Fruit fly (Drosophila melanogaster): ENCODE measurements around the gene S-Lap1.

S-Lap1 gene

dm6 chr3L:8623702-8624421 lies 6.8 kb downstream of the S-Lap1 start, which contains the start of the genes GAPsec and Zasp66 (continued):
- TF ChIP-seq unc-4 (GFP tag; IDR thresholded peaks at IDR 0.05; ENCODE audit: partially characterized antibody) (peak; percentile 34; the same call in 1 of the 2 replicates), so (GFP tag; IDR thresholded peaks at IDR 0.05) (no peak), CG30431 (GFP tag; optimal IDR thresholded peaks at IDR 0.05) (no peak), Doc3 (GFP tag; IDR thresholded peaks at IDR 0.05; ENCODE audit: partially characterized antibody) (peak; percentile 39; the same call in 1 of the 3 replicates), amos (GFP tag; IDR thresholded peaks at IDR 0.05; ENCODE audit: partially characterized antibody) (peak; percentile 49), fu2 (GFP tag; optimal IDR thresholded peaks at IDR 0.05) (no peak), MBD-R2 (GFP tag; IDR thresholded peaks at IDR 0.05) (peak; percentile 61), bbx (GFP tag; IDR thresholded peaks at IDR 0.05; ENCODE audit: partially characterized antibody) (peak; percentile 39; the same call in 1 of the 2 replicates), CG17359 (tag; optimal IDR thresholded peaks at IDR 0.05) (no peak), knrl (GFP tag; IDR thresholded peaks at IDR 0.05; ENCODE audit: partially characterized antibody) (peak; percentile 19; the same call in 1 of the 3 replicates), Opbp (GFP tag; IDR thresholded peaks at IDR 0.05; ENCODE audit: partially characterized antibody) (0 out of 3 replicates have a peak, but pooled peaks have one; percentile 31), CG6791 (GFP tag; IDR thresholded peaks at IDR 0.05; ENCODE audit: partially characterized antibody) (peak; percentile 41; the same call in 2 of the 3 replicates), Bgb (GFP tag; IDR thresholded peaks at IDR 0.05; ENCODE audit: partially characterized antibody) (0 out of 2 replicates have a peak, but pooled peaks have one; percentile 47), dm (GFP tag; optimal IDR thresholded peaks at IDR 0.05) (no peak), tna (GFP tag; IDR thresholded peaks at IDR 0.05; ENCODE audit: partially characterized antibody) (0 out of 2 replicates have a peak, but pooled peaks have one; percentile 23), nerfin-2 (GFP tag; IDR thresholded peaks at IDR 0.05; ENCODE audit: partially characterized antibody) (peak; percentile 20; the same call in 1 of the 2 replicates), Dp (GFP tag; optimal IDR thresholded peaks at IDR 0.05) (peak; percentile 90), HmgZ (tag; optimal IDR thresholded peaks at IDR 0.05) (no peak), sr (GFP tag; IDR thresholded peaks at IDR 0.05) (no peak), CG2116 (GFP tag; optimal IDR thresholded peaks at IDR 0.05) (peak; percentile 85), hb (GFP tag; IDR thresholded peaks at IDR 0.05; ENCODE audit: partially characterized antibody) (no peak), CG3838 (GFP tag; optimal IDR thresholded peaks at IDR 0.05) (peak; percentile 83), Dref (GFP tag; IDR thresholded peaks at IDR 0.05) (peak; percentile 80), Dek (tag; optimal IDR thresholded peaks at IDR 0.05) (no peak), Dll (GFP tag; IDR thresholded peaks at IDR 0.05; ENCODE audit: partially characterized antibody) (peak; percentile 63; the same call in 2 of the 4 replicates), trem (tag; optimal IDR thresholded peaks at IDR 0.05) (peak; percentile 27), chinmo (GFP tag; IDR thresholded peaks at IDR 0.05; ENCODE audit: partially characterized antibody) (no peak), BEAF-32 (GFP tag; optimal IDR thresholded peaks at IDR 0.05) (peak; percentile 41), CG9727 (GFP tag; optimal IDR thresholded peaks at IDR 0.05) (no peak), MESR4 (GFP tag; optimal IDR thresholded peaks at IDR 0.05) (peak; percentile 42), stwl (tag; optimal IDR thresholded peaks at IDR 0.05) (peak; percentile 55), gt (GFP tag; IDR thresholded peaks at IDR 0.05) (no peak)

DNA sequence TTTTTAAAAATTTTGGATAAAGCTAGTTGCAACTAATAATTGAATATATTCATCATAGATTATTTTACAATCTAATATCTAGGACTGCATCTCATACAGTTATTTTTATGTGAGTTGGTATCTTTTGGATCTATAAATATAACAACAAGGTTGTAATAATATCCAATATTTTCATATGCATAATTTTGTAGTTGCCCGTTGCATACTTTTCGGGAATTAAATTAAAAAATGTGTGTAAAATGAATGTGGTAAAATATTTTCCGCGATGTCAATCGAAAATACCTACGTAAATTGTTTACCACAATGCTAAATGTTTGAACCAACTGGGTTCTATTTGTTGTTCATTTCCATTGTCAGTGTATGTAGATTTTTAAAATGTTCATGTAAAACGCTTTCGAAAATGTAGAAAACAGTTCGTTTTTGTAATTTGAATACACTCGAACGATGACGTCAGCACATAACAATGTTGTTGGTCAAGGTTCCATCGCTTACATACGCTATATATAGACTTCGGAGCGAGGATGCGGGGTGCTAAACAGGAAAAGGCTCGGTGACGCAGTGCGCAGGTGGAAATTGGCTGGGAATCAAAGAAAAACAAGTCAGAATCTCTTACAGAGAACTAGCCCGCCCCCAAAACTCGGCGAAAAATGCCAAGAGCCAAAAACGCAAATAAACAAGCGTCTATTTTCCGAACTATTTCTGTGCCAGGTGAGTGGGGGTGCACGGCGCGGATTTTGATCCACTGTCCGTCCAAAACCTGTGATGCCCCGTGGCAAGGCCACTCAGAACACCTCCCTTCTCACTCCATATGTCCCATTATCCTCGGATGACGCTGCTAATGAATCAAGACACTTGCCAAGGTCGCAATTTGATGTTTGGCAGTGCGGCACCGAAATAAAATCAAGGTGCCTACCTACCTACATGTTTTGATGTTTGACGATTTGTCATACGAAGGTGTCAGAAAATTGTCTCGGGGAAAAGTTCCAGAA lies 11.1 kb downstream of the S-Lap1 start:
- no peak for TF ChIP-seq CG8478 (optimal IDR thresholded peaks at IDR 0.05)
- TF ChIP-seq Nf-YC (tag; optimal IDR thresholded peaks at IDR 0.05), result no peak
- TF ChIP-seq Scr (GFP tag; IDR thresholded peaks at IDR 0.05; ENCODE audit: partially characterized antibody), result 0 out of 2 replicates have a peak, but pooled peaks have one; percentile 12
- no peak for TF ChIP-seq Nf-YB (GFP tag; optimal IDR thresholded peaks at IDR 0.05)
- 0 out of 3 replicates have a peak, but pooled peaks have one; percentile 35 for TF ChIP-seq CG14860 (GFP tag; IDR thresholded peaks at IDR 0.05; ENCODE audit: partially characterized antibody)
- no peak for TF ChIP-seq E2f1 (GFP tag; IDR thresholded peaks at IDR 0.05)
- no peak for TF ChIP-seq CG15011 (GFP tag; optimal IDR thresholded peaks at IDR 0.05)
- no peak for TF ChIP-seq Doc3 (GFP tag; IDR thresholded peaks at IDR 0.05; ENCODE audit: partially characterized antibody)
- no peak for TF ChIP-seq Ptx1 (GFP tag; IDR thresholded peaks at IDR 0.05)
- TF ChIP-seq Eip74EF (GFP tag; optimal IDR thresholded peaks at IDR 0.05), result peak in 1 of 2 experiments; percentile 4
- TF ChIP-seq Mrtf (GFP tag; IDR thresholded peaks at IDR 0.05), result no peak
- TF ChIP-seq E2f2 (GFP tag; IDR thresholded peaks at IDR 0.05), result no peak
- TF ChIP-seq CG8290 (GFP tag; optimal IDR thresholded peaks at IDR 0.05), result peak; percentile 97
- TF ChIP-seq CG8290 (tag; optimal IDR thresholded peaks at IDR 0.05), result peak in 1 of 2 experiments; percentile 64
- TF ChIP-seq stwl (tag; optimal IDR thresholded peaks at IDR 0.05), result peak; percentile 17

Data from whole organism, embryonic.